Fruit fly (Drosophila melanogaster) whole organism, embryonic: ENCODE measurements around the gene CG31495.

Source experiments
- Blimp-1 ChIP-seq: fragments of 200-800 bp; sonication (Bioruptor generic); optimal IDR thresholded peaks from 3 replicates; lab custom pipeline; 2018; ENCODE audit warnings: missing biosample characterization, missing genetic modification characterization, mild to moderate bottlenecking, moderate library complexity, missing genetic modification reagents
- CG10209 ChIP-seq: fragments of 200-800 bp; sonication (Bioruptor generic); optimal IDR thresholded peaks from 3 replicates; lab custom pipeline; 2017; ENCODE audit warnings: missing biosample characterization, mild to moderate bottlenecking, missing genetic modification characterization, missing genetic modification reagents
- CG10979 ChIP-seq: fragments of 200-800 bp; sonication (Bioruptor generic); optimal IDR thresholded peaks from 2 replicates; lab custom pipeline; 2018; ENCODE audit warnings: missing biosample characterization, mild to moderate bottlenecking, missing genetic modification characterization, moderate library complexity
- CG12659 ChIP-seq: fragments of 200-800 bp; sonication (Bioruptor generic); optimal IDR thresholded peaks from 3 replicates; lab custom pipeline; 2017; ENCODE audit warnings: mild to moderate bottlenecking, missing biosample characterization, missing genetic modification reagents, missing genetic modification characterization
- CG12942 ChIP-seq: fragments of 200-800 bp; sonication (Bioruptor generic); optimal IDR thresholded peaks from 3 replicates; lab custom pipeline; 2016; ENCODE audit warnings: missing biosample characterization, missing genetic modification characterization
- CG14441 ChIP-seq: fragments of 200-800 bp; sonication (Bioruptor generic); IDR thresholded peaks from 2 replicates; pipeline ENCODE4 v1.3.6; 2022; ENCODE audit warnings: missing biosample characterization, missing genetic modification characterization
- CG15696 ChIP-seq: fragments of 200-800 bp; sonication (Bioruptor generic); optimal IDR thresholded peaks from 2 replicates; lab custom pipeline; 2019; ENCODE audit warnings: missing biosample characterization, mild to moderate bottlenecking, missing genetic modification characterization, moderate library complexity
- CG18262 ChIP-seq: fragments of 200-800 bp; optimal IDR thresholded peaks from 3 replicates; lab custom pipeline; 2019; ENCODE audit warnings: missing biosample characterization, mild to moderate bottlenecking, missing genetic modification characterization, moderate library complexity
- CG2712 ChIP-seq: fragments of 200-800 bp; optimal IDR thresholded peaks from 3 replicates; lab custom pipeline; 2019; ENCODE audit warnings: missing biosample characterization, mild to moderate bottlenecking, missing genetic modification characterization, moderate library complexity
- CG2889 ChIP-seq: fragments of 200-800 bp; sonication (Bioruptor generic); IDR thresholded peaks from 3 replicates; pipeline ENCODE4 v1.3.6; 2022; ENCODE audit warnings: missing biosample characterization, missing genetic modification characterization
- CG6175 ChIP-seq: fragments of 200-800 bp; sonication (Bioruptor generic); IDR thresholded peaks from 3 replicates; pipeline ENCODE4 v1.3.6; 2022; ENCODE audit warnings: missing biosample characterization, missing genetic modification characterization
- CG6689 ChIP-seq: fragments of 200-800 bp; sonication (Bioruptor generic); IDR thresholded peaks from 2 replicates; pipeline ENCODE4 v1.3.6; 2022; ENCODE audit warnings: missing biosample characterization, missing genetic modification characterization
- CG6813 ChIP-seq: fragments of 200-800 bp; sonication (Bioruptor generic); optimal IDR thresholded peaks from 2 replicates; lab custom pipeline; 2017; ENCODE audit warnings: missing biosample characterization, missing genetic modification characterization, mild to moderate bottlenecking, moderate library complexity, missing genetic modification reagents
- CG9609 ChIP-seq: fragments of 200-800 bp; sonication (Bioruptor generic); optimal IDR thresholded peaks from 3 replicates; lab custom pipeline; 2016; ENCODE audit warnings: missing biosample characterization, missing genetic modification characterization
- Drgx ChIP-seq: fragments of 200-800 bp; sonication (Bioruptor generic); IDR thresholded peaks from 2 replicates; pipeline ENCODE4 v1.3.6; 2022; ENCODE audit warnings: missing biosample characterization, missing genetic modification characterization
- HLH54F ChIP-seq: fragments of 200-800 bp; sonication (Bioruptor generic); optimal IDR thresholded peaks from 3 replicates; lab custom pipeline; 2016; ENCODE audit warnings: missing biosample characterization, missing genetic modification characterization
- Hmx ChIP-seq: fragments of 200-800 bp; sonication (Bioruptor generic); optimal IDR thresholded peaks from 2 replicates; lab custom pipeline; 2016; ENCODE audit warnings: missing biosample characterization, missing genetic modification characterization
- Hr51 ChIP-seq, 2 experiments: fragments of 200-800 bp; sonication (Bioruptor generic); optimal IDR thresholded peaks; 2 replicates in 1 of 2; 3 replicates in 1 of 2; lab custom pipeline; 2016 to 2018; ENCODE audit warnings: missing biosample characterization in 2 of 2, missing genetic modification characterization in 2 of 2, mild to moderate bottlenecking in 1 of 2, moderate library complexity in 1 of 2
- Hr78 ChIP-seq, 2 experiments: fragments of 200-800 bp in 1 of 2; fragments of >200 bp in 1 of 2; sonication (Bioruptor generic) in 1 of 2; optimal IDR thresholded peaks; 2 replicates each; lab custom pipeline; 2017 to 2019; ENCODE audit warnings: missing biosample characterization in 2 of 2, missing genetic modification characterization in 2 of 2, mild to moderate bottlenecking in 1 of 2, moderate library complexity in 1 of 2
- Pdp1 ChIP-seq, 2 experiments: fragments of 200-800 bp; sonication (Bioruptor generic); optimal IDR thresholded peaks; 3 replicates each; lab custom pipeline; 2016; ENCODE audit warnings: missing biosample characterization in 2 of 2, missing genetic modification characterization in 2 of 2, mild to moderate bottlenecking in 1 of 2, moderate library complexity in 1 of 2
- Rx ChIP-seq: fragments of 200-800 bp; sonication (Bioruptor generic); IDR thresholded peaks from 2 replicates; pipeline ENCODE4 v1.3.6; 2022; ENCODE audit warnings: missing biosample characterization, missing genetic modification characterization
- Sry-β ChIP-seq: fragments of 200-800 bp; sonication (Bioruptor generic); optimal IDR thresholded peaks from 2 replicates; lab custom pipeline; 2018; ENCODE audit warnings: missing biosample characterization, mild to moderate bottlenecking, missing genetic modification characterization, moderate library complexity
- Taf1 ChIP-seq: fragments of 200-800 bp; sonication (Bioruptor generic); IDR thresholded peaks from 2 replicates; pipeline ENCODE4 v1.3.6; 2022; ENCODE audit warnings: missing biosample characterization, missing genetic modification characterization
- Xrp1 ChIP-seq: fragments of 200-800 bp; sonication (Bioruptor generic); IDR thresholded peaks from 2 replicates; pipeline ENCODE4 v1.3.6; 2022; ENCODE audit warnings: missing biosample characterization, missing genetic modification characterization
- amos ChIP-seq: fragments of 200-800 bp; sonication (Bioruptor generic); IDR thresholded peaks from 2 replicates; pipeline ENCODE4 v1.3.6; 2022; ENCODE audit warnings: missing biosample characterization, missing genetic modification characterization; ENCODE audit not compliant: partially characterized antibody
- ase ChIP-seq: fragments of 200-800 bp; sonication (Bioruptor generic); IDR thresholded peaks from 3 replicates; pipeline ENCODE4 v1.3.6; 2022; ENCODE audit warnings: missing biosample characterization, missing genetic modification characterization
- bigmax ChIP-seq: fragments of 200-800 bp; sonication (Bioruptor generic); optimal IDR thresholded peaks from 2 replicates; lab custom pipeline; 2018; ENCODE audit warnings: missing biosample characterization, mild to moderate bottlenecking, missing genetic modification characterization
- bsh ChIP-seq, 2 experiments: fragments of 200-800 bp; sonication (Bioruptor generic); optimal IDR thresholded peaks; 2 replicates each; lab custom pipeline; 2017 to 2018; ENCODE audit warnings: mild to moderate bottlenecking in 2 of 2, missing biosample characterization in 2 of 2, missing genetic modification characterization in 2 of 2, moderate library complexity in 1 of 2
- chn ChIP-seq: fragments of 200-800 bp; sonication (Bioruptor generic); optimal IDR thresholded peaks from 2 replicates; lab custom pipeline; 2016; ENCODE audit warnings: missing biosample characterization, missing genetic modification characterization
- ci ChIP-seq: fragments of 200-800 bp; sonication (Bioruptor generic); IDR thresholded peaks from 3 replicates; pipeline ENCODE4 v1.3.6; 2022; ENCODE audit warnings: missing biosample characterization, missing genetic modification characterization
- fd64A ChIP-seq: fragments of 200-800 bp; sonication (Bioruptor generic); optimal IDR thresholded peaks from 3 replicates; lab custom pipeline; 2018; ENCODE audit warnings: missing biosample characterization, mild to moderate bottlenecking, missing genetic modification characterization
- gem ChIP-seq: fragments of 200-800 bp; sonication (Bioruptor generic); optimal IDR thresholded peaks from 2 replicates; lab custom pipeline; 2019; ENCODE audit warnings: missing biosample characterization, mild to moderate bottlenecking, missing genetic modification characterization, moderate library complexity
- grau ChIP-seq: fragments of 200-800 bp; optimal IDR thresholded peaks from 3 replicates; lab custom pipeline; 2019; ENCODE audit warnings: missing biosample characterization, mild to moderate bottlenecking, missing genetic modification characterization, moderate library complexity
- hth ChIP-seq: fragments of >200 bp; optimal IDR thresholded peaks from 2 replicates; lab custom pipeline; 2017; ENCODE audit warnings: inconsistent platforms
- lbe ChIP-seq: fragments of 200-800 bp; sonication (Bioruptor generic); optimal IDR thresholded peaks from 2 replicates; lab custom pipeline; 2016; ENCODE audit warnings: missing biosample characterization, mild to moderate bottlenecking, missing genetic modification characterization
- lov ChIP-seq, 2 experiments: fragments of 200-800 bp in 1 of 2; fragments of >200 bp in 1 of 2; sonication (Bioruptor generic) in 1 of 2; IDR thresholded peaks in 1 of 2; optimal IDR thresholded peaks in 1 of 2; 2 replicates in 1 of 2; 3 replicates in 1 of 2; pipeline versions ENCODE4 v1.3.6 to Lab custom; 2017 to 2022; ENCODE audit warnings: missing biosample characterization in 1 of 2, missing genetic modification characterization in 1 of 2
- p53 ChIP-seq: fragments of 200-800 bp; sonication (Bioruptor generic); optimal IDR thresholded peaks from 2 replicates; lab custom pipeline; 2016; ENCODE audit warnings: missing biosample characterization, missing genetic modification characterization
- pfk ChIP-seq: fragments of 200-800 bp; sonication (Bioruptor generic); optimal IDR thresholded peaks from 2 replicates; lab custom pipeline; 2018; ENCODE audit warnings: missing biosample characterization, mild to moderate bottlenecking, missing genetic modification characterization, moderate library complexity
- prd ChIP-seq, 3 experiments: fragments of >200 bp in 2 of 3; fragments of 200-800 bp in 1 of 3; sonication (Bioruptor generic) in 1 of 3; optimal IDR thresholded peaks in 2 of 3; IDR thresholded peaks in 1 of 3; 2 replicates in 2 of 3; 3 replicates in 1 of 3; pipeline versions ENCODE4 v1.3.6 to Lab custom; 2017 to 2022; ENCODE audit warnings: missing biosample characterization in 1 of 3, missing genetic modification characterization in 1 of 3
- row ChIP-seq: fragments of 200-800 bp; sonication (Bioruptor generic); IDR thresholded peaks from 3 replicates; pipeline ENCODE4 v1.3.6; 2022; ENCODE audit warnings: missing biosample characterization, missing genetic modification characterization
- sens ChIP-seq: fragments of 200-800 bp; sonication (Bioruptor generic); peaks from one replicate; lab custom pipeline; 2016; ENCODE audit warnings: missing biosample characterization, missing genetic modification characterization
- slbo ChIP-seq: fragments of 200-800 bp; sonication (Bioruptor generic); IDR thresholded peaks from 2 replicates; pipeline ENCODE4 v1.3.6; 2022; ENCODE audit warnings: missing biosample characterization, missing genetic modification characterization
- sob ChIP-seq: fragments of 200-800 bp; sonication (Bioruptor generic); IDR thresholded peaks from 2 replicates; pipeline ENCODE4 v1.3.6; 2022; ENCODE audit warnings: missing biosample characterization, missing genetic modification characterization
- trem ChIP-seq: fragments of 200-800 bp; optimal IDR thresholded peaks from 3 replicates; lab custom pipeline; 2019; ENCODE audit warnings: missing biosample characterization, mild to moderate bottlenecking, missing genetic modification characterization, moderate library complexity
- tx ChIP-seq: fragments of 200-800 bp; sonication (Bioruptor generic); optimal IDR thresholded peaks from 2 replicates; lab custom pipeline; 2016; ENCODE audit warnings: missing biosample characterization, missing genetic modification characterization
- vvl ChIP-seq: fragments of 200-800 bp; sonication (Bioruptor generic); IDR thresholded peaks from 2 replicates; pipeline ENCODE4 v1.3.6; 2022; ENCODE audit warnings: missing biosample characterization, missing genetic modification characterization
- zfh1 ChIP-seq: fragments of 200-800 bp; sonication (Bioruptor generic); IDR thresholded peaks from 3 replicates; pipeline ENCODE4 v1.3.6; 2022; ENCODE audit warnings: missing biosample characterization, missing genetic modification characterization

The CG31495 gene

dm6 chr3R:13845250-13845699, 5.5 kb upstream of the CG31495 start (continued):
- peak in 1 of 2 experiments; percentile 6 for TF ChIP-seq Pdp1 (GFP tag; optimal IDR thresholded peaks at IDR 0.05; lab: Kevin White, UChicago)
- TF ChIP-seq CG2889 (GFP tag; lab: Robert Waterston, UW), result no peak
- TF ChIP-seq trem, result no peak
- no peak for TF ChIP-seq CG9609 (GFP tag; lab: Kevin White, UChicago)
- no peak for TF ChIP-seq chn (GFP tag; lab: Kevin White, UChicago)
- peak in 1 of 2 experiments; percentile 86 for TF ChIP-seq bsh (GFP tag; optimal IDR thresholded peaks at IDR 0.05; lab: Kevin White, UChicago)
- no peak for TF ChIP-seq CG6175 (GFP tag; lab: Robert Waterston, UW)
- no peak for TF ChIP-seq CG6813 (GFP tag; lab: Kevin White, UChicago)
- TF ChIP-seq row (GFP tag; lab: Robert Waterston, UW), result no peak
- 0 out of 2 replicates have a peak, but pooled peaks have one; percentile 14 for TF ChIP-seq slbo (GFP tag; lab: Robert Waterston, UW)
- TF ChIP-seq tx (GFP tag; lab: Kevin White, UChicago), result no peak
- no peak for TF ChIP-seq lov (optimal IDR thresholded peaks at IDR 0.05; lab: Kevin White, UChicago)
- TF ChIP-seq lov (GFP tag; IDR thresholded peaks at IDR 0.05; lab: Robert Waterston, UW), result no peak
- TF ChIP-seq prd (optimal IDR thresholded peaks at IDR 0.05; lab: Kevin White, UChicago), result no peak
- peak; percentile 34; the same call in 2 of the 3 replicates for TF ChIP-seq prd (GFP tag; IDR thresholded peaks at IDR 0.05; lab: Robert Waterston, UW)
- TF ChIP-seq Drgx (GFP tag; lab: Robert Waterston, UW), result peak; percentile 84
- TF ChIP-seq CG18262 (tag; lab: Kevin White, UChicago), result no peak
- no peak for TF ChIP-seq Taf1 (GFP tag; lab: Robert Waterston, UW)
- TF ChIP-seq Sry-β (GFP tag; lab: Kevin White, UChicago), result no peak
- TF ChIP-seq HLH54F (GFP tag; lab: Kevin White, UChicago), result no peak
- no peak for TF ChIP-seq fd64A (GFP tag; lab: Kevin White, UChicago)
- TF ChIP-seq CG10209 (GFP tag; lab: Kevin White, UChicago), result no peak
- peak; percentile 9 for TF ChIP-seq CG2712 (tag; lab: Kevin White, UChicago)
- TF ChIP-seq sob (GFP tag; lab: Robert Waterston, UW), result no peak
- no peak for TF ChIP-seq CG14441 (GFP tag; lab: Robert Waterston, UW)
- TF ChIP-seq CG12942, result no peak
- no peak for TF ChIP-seq ase
- no peak for TF ChIP-seq pfk (GFP tag; lab: Kevin White, UChicago)
- TF ChIP-seq CG12659 (GFP tag; lab: Kevin White, UChicago), result no peak
- TF ChIP-seq Xrp1 (GFP tag; lab: Robert Waterston, UW), result peak; percentile 45; the same call in 1 of the 2 replicates
- TF ChIP-seq Hmx, result no peak

- no peak for TF ChIP-seq bigmax (GFP tag; lab: Kevin White, UChicago)
- TF ChIP-seq Hr78 (GFP tag; optimal IDR thresholded peaks at IDR 0.05; lab: Kevin White, UChicago), result no peak
- peak; percentile 23 for TF ChIP-seq gem (tag; lab: Kevin White, UChicago)
- peak; percentile 15 for TF ChIP-seq Blimp-1
- peak; percentile 17 for TF ChIP-seq CG2712 (tag; lab: Kevin White, UChicago)
- TF ChIP-seq Hr51 (GFP tag; optimal IDR thresholded peaks at IDR 0.05; lab: Kevin White, UChicago), result no peak
- peak in 1 of 2 experiments; percentile 10 for TF ChIP-seq bsh (GFP tag; optimal IDR thresholded peaks at IDR 0.05; lab: Kevin White, UChicago)
- peak; percentile 8; the same call in 1 of the 2 replicates for TF ChIP-seq Xrp1 (GFP tag; lab: Robert Waterston, UW)
- TF ChIP-seq amos (GFP tag; lab: Robert Waterston, UW), result no peak
- TF ChIP-seq grau (tag; lab: Kevin White, UChicago), result no peak
- TF ChIP-seq CG6689 (GFP tag; lab: Robert Waterston, UW), result peak; percentile 22; the same call in 1 of the 2 replicates
- peak; percentile 32 for TF ChIP-seq CG10979 (tag; lab: Kevin White, UChicago)
- no peak for TF ChIP-seq p53 (GFP tag; lab: Kevin White, UChicago)
- TF ChIP-seq zfh1, result peak; percentile 17; the same call in 1 of the 3 replicates
- 0 out of 3 replicates have a peak, but pooled peaks have one; percentile 19 for TF ChIP-seq ci (GFP tag; lab: Robert Waterston, UW)
- peak; percentile 34 for TF ChIP-seq lbe (GFP tag; lab: Kevin White, UChicago)
- peak; percentile 65 for TF ChIP-seq Drgx (GFP tag; lab: Robert Waterston, UW)
- no peak for TF ChIP-seq Rx (GFP tag; lab: Robert Waterston, UW)
- TF ChIP-seq prd (optimal IDR thresholded peaks at IDR 0.05; lab: Kevin White, UChicago), result no peak
- 0 out of 3 replicates have a peak, but pooled peaks have one; percentile 15 for TF ChIP-seq prd (GFP tag; IDR thresholded peaks at IDR 0.05; lab: Robert Waterston, UW)
- TF ChIP-seq hth (lab: Kevin White, UChicago), result no peak
- TF ChIP-seq row (GFP tag; lab: Robert Waterston, UW), result peak; percentile 37; the same call in 1 of the 3 replicates
- TF ChIP-seq CG15696, result no peak
- TF ChIP-seq sens (GFP tag; lab: Kevin White, UChicago), result peak; percentile 17
- TF ChIP-seq vvl (GFP tag; lab: Robert Waterston, UW), result 0 out of 2 replicates have a peak, but pooled peaks have one; percentile 19
Measured at dm6 chr3R:13843611-13844010, 3.9 kb upstream of the CG31495 start.
